Fruit fly (Drosophila melanogaster): Measurements from ENCODE around the gene CG33722.
A peak's percentile ranks its signal among the peaks of the same experiment; 100 is the strongest.

CG33722 gene

dm6 chr3R:8233864-8234263, 10.0 kb upstream of the CG33722 start (continued):
- TF ChIP-seq HHEX (GFP tag; optimal IDR thresholded peaks at IDR 0.05) (no peak), Atf6 (GFP tag; IDR thresholded peaks at IDR 0.05) (no peak), CG9727 (GFP tag; optimal IDR thresholded peaks at IDR 0.05) (no peak), zen (tag; optimal IDR thresholded peaks at IDR 0.05) (no peak), en (GFP tag; optimal IDR thresholded peaks at IDR 0.05) (no peak), Pdp1 (GFP tag; optimal IDR thresholded peaks at IDR 0.05) (no peak), al (GFP tag; IDR thresholded peaks at IDR 0.05) (no peak), ems (GFP tag; optimal IDR thresholded peaks at IDR 0.05) (no peak), lilli (GFP tag; optimal IDR thresholded peaks at IDR 0.05) (no peak), CG11695 (GFP tag; IDR thresholded peaks at IDR 0.05) (no peak), CHES-1-like (GFP tag; optimal IDR thresholded peaks at IDR 0.05) (no peak), CG8478 (optimal IDR thresholded peaks at IDR 0.05) (no peak), grau (tag; optimal IDR thresholded peaks at IDR 0.05) (peak; percentile 17), D19A (tag; optimal IDR thresholded peaks at IDR 0.05) (peak; percentile 12), vvl (GFP tag; IDR thresholded peaks at IDR 0.05) (0 out of 2 replicates have a peak, but pooled peaks have one; percentile 13), tin (GFP tag; optimal IDR thresholded peaks at IDR 0.05) (no peak), MBD-R2 (GFP tag; IDR thresholded peaks at IDR 0.05) (no peak), tio (GFP tag; optimal IDR thresholded peaks at IDR 0.05) (peak; percentile 8), CG31224 (GFP tag; IDR thresholded peaks at IDR 0.05) (no peak), CG4730 (GFP tag; IDR thresholded peaks at IDR 0.05) (no peak), CG12391 (tag; optimal IDR thresholded peaks at IDR 0.05) (peak; percentile 41), lola (GFP tag; optimal IDR thresholded peaks at IDR 0.05) (peak in 1 of 3 experiments; percentile 38), otp (GFP tag; IDR thresholded peaks at IDR 0.05) (no peak), CG33557 (GFP tag; optimal IDR thresholded peaks at IDR 0.05) (no peak), sima (GFP tag; optimal IDR thresholded peaks at IDR 0.05) (no peak), B-H1 (GFP tag; IDR thresholded peaks at IDR 0.05) (no peak), cas (GFP tag; IDR thresholded peaks at IDR 0.05) (no peak), bcd (GFP tag; optimal IDR thresholded peaks at IDR 0.05) (no peak), CG10565 (GFP tag; optimal IDR thresholded peaks at IDR 0.05) (no peak), Xrp1 (GFP tag; IDR thresholded peaks at IDR 0.05) (peak; percentile 57; the same call in 1 of the 2 replicates), CG11504 (tag; optimal IDR thresholded peaks at IDR 0.05) (peak; percentile 38), CG9932 (GFP tag; IDR thresholded peaks at IDR 0.05) (no peak), NC2β (GFP tag; optimal IDR thresholded peaks at IDR 0.05) (no peak), CG31441 (GFP tag; IDR thresholded peaks at IDR 0.05) (peak; percentile 8; the same call in 1 of the 2 replicates), ac (GFP tag; optimal IDR thresholded peaks at IDR 0.05) (no peak)

DNA sequence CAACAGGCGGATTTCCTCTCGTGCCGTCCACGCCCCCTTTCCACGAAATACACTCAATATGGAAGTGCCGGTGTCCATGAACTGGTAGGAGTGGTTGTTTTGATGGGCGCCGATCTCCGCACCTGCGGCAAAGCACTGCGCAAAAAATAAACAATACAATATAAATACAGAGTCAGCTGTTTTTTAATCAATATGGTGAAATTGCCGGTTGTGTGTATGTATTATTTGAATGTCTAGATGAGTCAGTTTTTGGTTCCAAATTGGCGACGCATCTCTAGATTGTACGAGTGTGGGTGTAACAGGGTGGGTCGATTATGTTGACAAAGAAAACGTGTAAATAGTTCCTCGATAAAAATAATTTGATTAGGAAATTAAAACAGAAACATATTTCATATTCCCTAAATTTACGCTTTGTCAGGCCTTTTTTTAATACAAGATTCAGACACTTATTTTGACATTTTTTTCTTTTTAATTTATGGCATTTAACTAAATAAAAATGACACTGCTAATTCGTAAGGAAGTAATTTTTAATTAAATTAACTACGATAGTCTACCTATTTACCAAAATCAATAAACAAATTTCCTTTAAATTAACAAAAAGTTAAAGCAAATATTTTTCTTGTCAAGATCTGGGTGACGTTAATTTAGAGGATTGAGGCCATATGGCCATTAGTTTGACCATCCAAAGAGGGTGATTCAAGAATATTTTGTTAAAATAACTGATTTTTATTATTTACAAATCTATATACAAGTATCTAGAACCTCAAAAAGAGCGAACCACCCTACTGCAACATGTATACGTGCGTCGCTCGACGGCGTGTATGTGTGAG, 4.2 kb upstream of the CG33722 start:
- TF ChIP-seq CG32772 (GFP tag; IDR thresholded peaks at IDR 0.05) (0 out of 2 replicates have a peak, but pooled peaks have one; percentile 39), CG11723 (GFP tag; optimal IDR thresholded peaks at IDR 0.05) (peak; percentile 89), btn (GFP tag; optimal IDR thresholded peaks at IDR 0.05) (peak; percentile 41), Hr39 (optimal IDR thresholded peaks at IDR 0.05) (no peak), CG17361 (GFP tag; IDR thresholded peaks at IDR 0.05) (peak; percentile 99), Fer2 (tag; optimal IDR thresholded peaks at IDR 0.05) (peak; percentile 79), CG18764 (GFP tag; optimal IDR thresholded peaks at IDR 0.05) (peak; percentile 62), CG6254 (GFP tag; optimal IDR thresholded peaks at IDR 0.05) (peak; percentile 79), BEAF-32 (GFP tag; optimal IDR thresholded peaks at IDR 0.05) (peak; percentile 1), CG12942 (GFP tag; optimal IDR thresholded peaks at IDR 0.05) (peak; percentile 65), CG15269 (tag; optimal IDR thresholded peaks at IDR 0.05) (peak; percentile 93), CG14014 (GFP tag; IDR thresholded peaks at IDR 0.05) (peak; percentile 69), Sin3A (optimal IDR thresholded peaks at IDR 0.05) (no peak), CG11560 (tag; IDR thresholded peaks at IDR 0.05) (peak; percentile 62; the same call in 1 of the 3 replicates), CG2889 (GFP tag; IDR thresholded peaks at IDR 0.05) (no peak; the same call in 1 of the 3 replicates), da (GFP tag; optimal IDR thresholded peaks at IDR 0.05) (no peak), pan (optimal IDR thresholded peaks at IDR 0.05) (no peak), pan (GFP tag; optimal IDR thresholded peaks at IDR 0.05 in 1 of 2, IDR thresholded peaks at IDR 0.05 in 1 of 2) (peak in 1 of 2 experiments; percentile 73)
